Worm (Caenorhabditis elegans): ENCODE data around the gene mig-13.

The mig-13 gene

ce11 chrX:4809753-4810424 is 10.0 kb upstream of the mig-13 start:
- TF ChIP-seq zip-4 (GFP tag; optimal IDR thresholded peaks at IDR 0.05) (no peak), ceh-63 (GFP tag; optimal IDR thresholded peaks at IDR 0.05) (no peak), jun-1 (tag; optimal IDR thresholded peaks at IDR 0.05) (no peak), irx-1 (tag; optimal IDR thresholded peaks at IDR 0.05) (no peak), lin-15B (tag; optimal IDR thresholded peaks at IDR 0.05) (no peak), sptf-1 (tag; optimal IDR thresholded peaks at IDR 0.05) (no peak), C34B4.2 (tag; optimal IDR thresholded peaks at IDR 0.05) (no peak), dsc-1 (tag; optimal IDR thresholded peaks at IDR 0.05) (no peak), egl-27 (tag; optimal IDR thresholded peaks at IDR 0.05) (no peak), ces-1 (GFP tag; optimal IDR thresholded peaks at IDR 0.05) (no peak), ztf-11 (tag; optimal IDR thresholded peaks at IDR 0.05) (no peak), ztf-4 (tag; optimal IDR thresholded peaks at IDR 0.05) (no peak), nhr-47 (tag; optimal IDR thresholded peaks at IDR 0.05) (peak; percentile 5), sox-4 (tag; optimal IDR thresholded peaks at IDR 0.05) (no peak), nhr-90 (tag; optimal IDR thresholded peaks at IDR 0.05; ENCODE audit: poor library complexity) (peak; percentile 57), hlh-17 (GFP tag; optimal IDR thresholded peaks at IDR 0.05; ENCODE audit: borderline replicate concordance) (no peak), blmp-1 (tag; optimal IDR thresholded peaks at IDR 0.05) (peak; percentile 62), unc-30 (tag; optimal IDR thresholded peaks at IDR 0.05) (no peak), C16A3.4 (tag; optimal IDR thresholded peaks at IDR 0.05) (no peak), vab-15 (tag; optimal IDR thresholded peaks at IDR 0.05) (no peak), isw-1 (GFP tag; IDR thresholded peaks at IDR 0.05) (no peak), unc-86 (tag; optimal IDR thresholded peaks at IDR 0.05) (no peak), efl-1 (optimal IDR thresholded peaks at IDR 0.05) (no peak), efl-1 (GFP tag; optimal IDR thresholded peaks at IDR 0.05 in 1 of 2) (peak in 1 of 2 experiments; percentile 83), unc-62 (GFP tag; optimal IDR thresholded peaks at IDR 0.05) (no peak), lin-14 (GFP tag; optimal IDR thresholded peaks at IDR 0.05) (peak; percentile 55), elt-2 (tag; optimal IDR thresholded peaks at IDR 0.05) (no peak), efl-3 (GFP tag; optimal IDR thresholded peaks at IDR 0.05) (no peak), ceh-88 (GFP tag; IDR thresholded peaks at IDR 0.05) (no peak), nhr-237 (tag; optimal IDR thresholded peaks at IDR 0.05) (no peak), dpl-1 (GFP tag; optimal IDR thresholded peaks at IDR 0.05) (peak in 1 of 3 experiments; percentile 1), aha-1 (tag; optimal IDR thresholded peaks at IDR 0.05) (peak; percentile 0), ceh-82 (tag; optimal IDR thresholded peaks at IDR 0.05) (no peak), zag-1 (tag; optimal IDR thresholded peaks at IDR 0.05) (no peak), tbx-2 (tag; optimal IDR thresholded peaks at IDR 0.05) (no peak), fkh-4 (tag; optimal IDR thresholded peaks at IDR 0.05; ENCODE audit: borderline replicate concordance) (no peak), lin-39 (tag; optimal IDR thresholded peaks at IDR 0.05) (no peak), nhr-71 (tag; optimal IDR thresholded peaks at IDR 0.05) (peak; percentile 60), ets-5 (GFP tag; IDR thresholded peaks at IDR 0.05) (no peak), nhr-19 (GFP tag; conservative IDR thresholded peaks at IDR 0.05) (peak; percentile 35; the same call in 1 of the 2 replicates), egl-13 (tag; optimal IDR thresholded peaks at IDR 0.05) (no peak), fkh-10 (GFP tag; optimal IDR thresholded peaks at IDR 0.05) (no peak), tlp-1 (tag; optimal IDR thresholded peaks at IDR 0.05) (no peak), lin-13 (GFP tag; optimal IDR thresholded peaks at IDR 0.05) (peak; percentile 42), ama-1 (optimal IDR thresholded peaks at IDR 0.05) (no peak), mep-1 (tag; optimal IDR thresholded peaks at IDR 0.05) (peak; percentile 56), mab-9 (GFP tag; IDR thresholded peaks at IDR 0.05) (no peak), elt-3 (tag; optimal IDR thresholded peaks at IDR 0.05) (peak in 2 of 6 experiments; percentile 49 to 66), snu-23 (GFP tag; optimal IDR thresholded peaks at IDR 0.05) (peak; percentile 68), nhr-28 (tag; optimal IDR thresholded peaks at IDR 0.05) (no peak), xbp-1 (tag; optimal IDR thresholded peaks at IDR 0.05) (peak; percentile 17), lin-35 (GFP tag; optimal IDR thresholded peaks at IDR 0.05) (peak in 1 of 2 experiments; percentile 18), rnt-1 (tag; optimal IDR thresholded peaks at IDR 0.05) (no peak)

Data from whole organism, L1 larva.